Worm (Caenorhabditis elegans): ENCODE measurements around the gene glc-1.

glc-1 gene

ce11 chrV:16180350-16180749 is 39.1 kb upstream of the glc-1 start, which contains the start of gene str-106:
str-106 (plus strand) TSS chrV:16180650.
- no peak for TF ChIP-seq hlh-8 (tag; optimal IDR thresholded peaks at IDR 0.05)
- no peak for TF ChIP-seq madf-2 (tag; optimal IDR thresholded peaks at IDR 0.05)
- no peak for TF ChIP-seq sdc-2 (tag; optimal IDR thresholded peaks at IDR 0.05)
- no peak for TF ChIP-seq nhr-232 (tag; optimal IDR thresholded peaks at IDR 0.05)
- no peak for TF ChIP-seq pqm-1 (tag; optimal IDR thresholded peaks at IDR 0.05)
- no peak for TF ChIP-seq tbx-2 (tag; optimal IDR thresholded peaks at IDR 0.05)
- no peak for TF ChIP-seq hlh-6 (tag; optimal IDR thresholded peaks at IDR 0.05)

- TF ChIP-seq zip-5 (tag; optimal IDR thresholded peaks at IDR 0.05) (no peak), hlh-13 (GFP tag; optimal IDR thresholded peaks at IDR 0.05) (no peak), fkh-10 (GFP tag; optimal IDR thresholded peaks at IDR 0.05) (no peak), syd-9 (tag; optimal IDR thresholded peaks at IDR 0.05) (no peak), ceh-24 (tag; optimal IDR thresholded peaks at IDR 0.05) (no peak), ztf-16 (tag; optimal IDR thresholded peaks at IDR 0.05) (no peak)
Measured at ce11 chrV:16182110-16182509, 37.3 kb upstream of the glc-1 start, which contains the start of gene srz-13. srz-13 (plus strand) TSS chrV:16182410.

- TF ChIP-seq lin-11 (tag; optimal IDR thresholded peaks at IDR 0.05) (no peak), tbx-7 (tag; optimal IDR thresholded peaks at IDR 0.05) (no peak), pros-1 (tag; optimal IDR thresholded peaks at IDR 0.05) (no peak), ttx-3 (tag; optimal IDR thresholded peaks at IDR 0.05) (no peak), ceh-18 (tag; optimal IDR thresholded peaks at IDR 0.05) (no peak), T23F11.4 (GFP tag; optimal IDR thresholded peaks at IDR 0.05) (no peak), Y22D7AL.16 (tag; optimal IDR thresholded peaks at IDR 0.05) (no peak)
Measured at ce11 chrV:16182918-16183317, 36.5 kb upstream of the glc-1 start, which contains the start of gene srh-277. srh-277 (plus strand) TSS chrV:16183218.

DNA sequence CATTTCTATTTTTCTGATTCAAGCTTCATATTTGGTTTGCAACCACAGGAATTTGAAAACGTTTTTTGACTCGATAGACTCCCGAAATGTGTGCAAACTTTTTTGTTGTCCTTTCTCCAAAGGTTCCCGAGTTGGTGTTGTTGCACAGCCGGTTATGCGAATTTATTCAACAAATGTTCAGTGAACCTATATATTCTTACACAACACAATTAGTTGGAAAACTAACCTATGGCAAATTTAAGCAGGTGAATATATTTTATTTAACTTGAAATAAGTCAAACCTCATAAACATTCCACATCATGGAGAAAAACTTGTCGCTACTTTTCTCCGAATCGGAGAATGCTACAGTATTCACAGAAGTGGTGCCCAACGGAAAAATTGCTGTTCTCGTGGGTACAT is 36.1 kb upstream of the glc-1 start, which contains the start of gene srz-14:
TSS of gene srz-14 (plus strand) at position 301 of the 400 bp plus-strand sequence.
- TF ChIP-seq pax-1 (tag; optimal IDR thresholded peaks at IDR 0.05) (no peak), lin-11 (tag; optimal IDR thresholded peaks at IDR 0.05) (no peak), hlh-8 (tag; optimal IDR thresholded peaks at IDR 0.05) (no peak), hlh-30 (tag; optimal IDR thresholded peaks at IDR 0.05; ENCODE audit: insufficient read depth) (no peak), hlh-15 (tag; optimal IDR thresholded peaks at IDR 0.05) (no peak), ceh-19 (GFP tag; optimal IDR thresholded peaks at IDR 0.05) (no peak), pha-2 (tag; optimal IDR thresholded peaks at IDR 0.05) (no peak), zip-5 (tag; optimal IDR thresholded peaks at IDR 0.05) (no peak), gmeb-2 (tag; optimal IDR thresholded peaks at IDR 0.05) (no peak), ceh-31 (tag; optimal IDR thresholded peaks at IDR 0.05) (no peak)

ce11 chrV:16190485-16190884 is 28.9 kb upstream of the glc-1 start, which contains the start of gene srh-281:
srh-281 (plus strand) TSS chrV:16190785.
- TF ChIP-seq syd-9 (tag; optimal IDR thresholded peaks at IDR 0.05) (no peak), T23F11.4 (GFP tag; optimal IDR thresholded peaks at IDR 0.05) (no peak), gmeb-2 (tag; optimal IDR thresholded peaks at IDR 0.05) (no peak), pag-3 (tag; optimal IDR thresholded peaks at IDR 0.05; ENCODE audit: borderline replicate concordance) (no peak), ceh-48 (tag; optimal IDR thresholded peaks at IDR 0.05) (no peak), elt-4 (tag; optimal IDR thresholded peaks at IDR 0.05) (no peak), lin-11 (tag; optimal IDR thresholded peaks at IDR 0.05) (no peak), F13H6.1 (tag; optimal IDR thresholded peaks at IDR 0.05) (no peak), odd-2 (tag; optimal IDR thresholded peaks at IDR 0.05) (no peak), ama-1 (optimal IDR thresholded peaks at IDR 0.05) (no peak), sox-4 (tag; optimal IDR thresholded peaks at IDR 0.05) (no peak), hlh-6 (tag; optimal IDR thresholded peaks at IDR 0.05) (no peak), tbx-2 (tag; optimal IDR thresholded peaks at IDR 0.05) (no peak), ceh-18 (tag; optimal IDR thresholded peaks at IDR 0.05) (no peak), nhr-11 (tag; optimal IDR thresholded peaks at IDR 0.05) (no peak)

All from whole organism, late embryonic.